Worm (Caenorhabditis elegans): ENCODE data around the gene arrd-11.

DNA sequence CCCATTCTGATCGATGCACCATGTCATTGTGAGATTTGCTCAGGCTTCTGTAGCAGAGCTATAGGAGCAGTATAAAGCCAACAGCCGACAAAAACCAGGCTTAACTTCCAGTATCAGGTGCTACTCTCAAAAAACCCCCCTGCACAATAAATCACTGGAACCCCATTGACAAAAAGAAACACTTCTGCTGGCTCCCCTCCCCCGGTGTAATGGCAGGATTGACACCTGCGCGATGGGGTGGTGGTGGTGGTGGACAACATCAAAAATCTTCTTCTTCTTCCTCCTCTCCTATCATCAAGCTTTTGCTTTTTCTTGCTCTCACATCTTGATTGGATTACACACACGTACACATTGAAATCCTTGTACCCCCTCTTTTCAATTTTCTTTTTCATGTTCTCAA is 26.5 kb downstream of the arrd-11 start:
- TF ChIP-seq tbx-7 (tag; optimal IDR thresholded peaks at IDR 0.05), result no peak
- no peak for TF ChIP-seq pha-4 (tag; optimal IDR thresholded peaks at IDR 0.05)
